Fruit fly (Drosophila melanogaster): ENCODE measurements around the gene Prosalpha6.

dm6 chr2L:10255725-10256158, 34.6 kb downstream of the Prosalpha6 start, which contains the start of gene CG5676:
- TF ChIP-seq ttk (optimal IDR thresholded peaks at IDR 0.05) (no peak), Sin3A (optimal IDR thresholded peaks at IDR 0.05) (no peak), Myc (optimal IDR thresholded peaks at IDR 0.05) (no peak), psq (optimal IDR thresholded peaks at IDR 0.05) (no peak), insv (optimal IDR thresholded peaks at IDR 0.05) (no peak)

All from Kc167 (cell line).